Fruit fly (Drosophila melanogaster) whole organism, pupa: Measurements from ENCODE around the gene Pburs.

ENCODE experiments used
- CG10348 ChIP-seq: fragments of 200-800 bp; sonication (Bioruptor generic); IDR thresholded peaks from 2 replicates; pipeline ENCODE4 v1.3.6; 2022; ENCODE audit warnings: missing biosample characterization, missing genetic modification characterization
- CG12605 ChIP-seq: fragments of 200-800 bp; sonication (Bioruptor generic); IDR thresholded peaks from 2 replicates; pipeline ENCODE4 v1.3.6; 2022; ENCODE audit warnings: missing biosample characterization, missing genetic modification characterization
- CG13204 ChIP-seq: fragments of 200-800 bp; sonication (Bioruptor generic); optimal IDR thresholded peaks from 2 replicates; lab custom pipeline; 2018; ENCODE audit warnings: missing biosample characterization, mild to moderate bottlenecking, missing genetic modification characterization, moderate library complexity
- CG14655 ChIP-seq: fragments of 200-800 bp; sonication (Bioruptor generic); optimal IDR thresholded peaks from 3 replicates; lab custom pipeline; 2017; ENCODE audit warnings: mild to moderate bottlenecking, missing biosample characterization, missing genetic modification reagents, missing genetic modification characterization
- CG15710 ChIP-seq: fragments of 200-800 bp; sonication (Bioruptor generic); optimal IDR thresholded peaks from 2 replicates; lab custom pipeline; 2018; ENCODE audit warnings: missing biosample characterization, mild to moderate bottlenecking, missing genetic modification characterization, moderate library complexity
- CG17806 ChIP-seq: fragments of 200-800 bp; sonication (Bioruptor generic); optimal IDR thresholded peaks from 2 replicates; lab custom pipeline; 2018; ENCODE audit warnings: missing biosample characterization, mild to moderate bottlenecking, missing genetic modification characterization, moderate library complexity
- CG32121 ChIP-seq: fragments of 200-800 bp; sonication (Bioruptor generic); IDR thresholded peaks from 2 replicates; pipeline ENCODE4 v1.3.6; 2022; ENCODE audit warnings: missing biosample characterization, missing genetic modification characterization
- CG34367 ChIP-seq: fragments of 200-800 bp; sonication (Bioruptor generic); optimal IDR thresholded peaks from 2 replicates; lab custom pipeline; 2018; ENCODE audit warnings: missing biosample characterization, mild to moderate bottlenecking, missing genetic modification characterization
- CG4496 ChIP-seq: fragments of 200-800 bp; sonication (Bioruptor generic); IDR thresholded peaks from 3 replicates; pipeline ENCODE4 v1.3.6; 2022; ENCODE audit warnings: missing biosample characterization, missing genetic modification characterization
- CG8159 ChIP-seq: fragments of 200-800 bp; sonication (Bioruptor generic); optimal IDR thresholded peaks from 3 replicates; lab custom pipeline; 2018; ENCODE audit warnings: missing biosample characterization, mild to moderate bottlenecking, missing genetic modification characterization, moderate library complexity
- CG8301 ChIP-seq: fragments of 200-800 bp; sonication (Bioruptor generic); optimal IDR thresholded peaks from 2 replicates; lab custom pipeline; 2018; ENCODE audit warnings: missing biosample characterization, mild to moderate bottlenecking, missing genetic modification characterization
- CG9948 ChIP-seq: fragments of 200-800 bp; sonication (Bioruptor generic); optimal IDR thresholded peaks from 2 replicates; lab custom pipeline; 2018; ENCODE audit warnings: missing biosample characterization, mild to moderate bottlenecking, missing genetic modification characterization, moderate library complexity
- D1 ChIP-seq: fragments of 200-800 bp; sonication (Bioruptor generic); optimal IDR thresholded peaks from 2 replicates; lab custom pipeline; 2018; ENCODE audit warnings: missing biosample characterization, mild to moderate bottlenecking, missing genetic modification characterization, moderate library complexity
- EcR ChIP-seq: fragments of 200-800 bp; sonication (Bioruptor generic); optimal IDR thresholded peaks from 3 replicates; lab custom pipeline; 2019; ENCODE audit warnings: missing biosample characterization, missing genetic modification characterization, mild to moderate bottlenecking, moderate library complexity, missing genetic modification reagents
- Ets98B ChIP-seq: fragments of 200-800 bp; sonication (Bioruptor generic); IDR thresholded peaks from 2 replicates; pipeline ENCODE4 v1.3.6; 2022; ENCODE audit warnings: missing biosample characterization, missing genetic modification characterization
- Pif1A ChIP-seq: fragments of 200-800 bp; sonication (Bioruptor generic); optimal IDR thresholded peaks from 3 replicates; lab custom pipeline; 2016; ENCODE audit warnings: missing biosample characterization, missing genetic modification characterization
- Pif1B ChIP-seq: fragments of 200-800 bp; sonication (Bioruptor generic); optimal IDR thresholded peaks from 3 replicates; lab custom pipeline; 2016; ENCODE audit warnings: missing biosample characterization, missing genetic modification characterization
- Snoo ChIP-seq: fragments of 200-800 bp; sonication (Bioruptor generic); optimal IDR thresholded peaks from 3 replicates; lab custom pipeline; 2017; ENCODE audit warnings: missing biosample characterization, mild to moderate bottlenecking, missing genetic modification characterization, inconsistent platforms
- fd96Ca ChIP-seq: fragments of 200-800 bp; sonication (Bioruptor generic); IDR thresholded peaks from 3 replicates; pipeline ENCODE4 v1.3.6; 2022; ENCODE audit warnings: missing biosample characterization, missing genetic modification characterization
- gl ChIP-seq: fragments of 200-800 bp; sonication (Bioruptor generic); optimal IDR thresholded peaks from 2 replicates; lab custom pipeline; 2018; ENCODE audit warnings: missing biosample characterization, mild to moderate bottlenecking, missing genetic modification characterization
- rn ChIP-seq: fragments of 200-800 bp; sonication (Bioruptor generic); IDR thresholded peaks from 2 replicates; pipeline ENCODE4 v1.3.6; 2022; ENCODE audit warnings: missing biosample characterization, missing genetic modification characterization

Gene Pburs

dm6 chr2L:14417231-14417630 is at the start of gene Pburs:
Pburs (minus strand) TSS chr2L:14417331.
- TF ChIP-seq Ets98B (GFP tag; lab: Robert Waterston, UW) (no peak), CG9948 (tag; lab: Kevin White, UChicago) (no peak), CG15710 (no peak), CG14655 (GFP tag; lab: Kevin White, UChicago) (no peak)

- TF ChIP-seq Pif1A (GFP tag; lab: Kevin White, UChicago): peak; percentile 6
- TF ChIP-seq Ets98B (GFP tag; lab: Robert Waterston, UW): no peak
- TF ChIP-seq, all 21 proteins: peak for 1
Measured at dm6 chr2L:14464974-14465373, 47.8 kb upstream of the Pburs start.

DNA sequence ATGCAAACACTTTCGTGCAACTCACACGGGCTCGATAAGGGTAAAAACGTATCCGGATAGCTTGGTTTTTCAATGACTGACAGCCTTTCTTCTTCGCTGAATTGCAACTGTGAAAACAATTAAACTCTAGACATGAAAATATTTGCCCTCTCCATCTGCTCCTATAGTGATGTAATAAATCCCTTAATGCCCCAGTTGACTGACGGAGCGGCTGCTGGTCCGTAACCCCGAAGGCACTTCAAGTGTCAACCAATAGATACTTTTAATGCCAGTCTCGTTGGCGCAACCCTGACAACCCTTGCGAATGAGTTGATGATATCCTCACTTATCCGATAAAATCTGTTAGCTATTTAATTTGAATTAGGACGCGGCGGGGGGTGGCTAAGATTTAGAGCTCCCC is 47.2 kb upstream of the Pburs start:
- TF ChIP-seq CG17806 (tag; lab: Kevin White, UChicago) (no peak), CG34367 (tag; lab: Kevin White, UChicago) (no peak), CG15710 (no peak), CG4496 (GFP tag; lab: Robert Waterston, UW) (no peak), EcR (no peak), Pif1B (no peak), CG13204 (GFP tag; lab: Kevin White, UChicago) (no peak), rn (GFP tag; lab: Robert Waterston, UW) (no peak), gl (tag; lab: Kevin White, UChicago) (no peak), CG8159 (tag; lab: Kevin White, UChicago) (no peak), CG8301 (tag; lab: Kevin White, UChicago) (no peak), CG9948 (tag; lab: Kevin White, UChicago) (no peak), CG14655 (GFP tag; lab: Kevin White, UChicago) (no peak), CG10348 (no peak), Ets98B (GFP tag; lab: Robert Waterston, UW) (no peak), fd96Ca (GFP tag; lab: Robert Waterston, UW) (no peak)

- TF ChIP-seq EcR: no peak
- TF ChIP-seq Ets98B (GFP tag; lab: Robert Waterston, UW): no peak
- no peak for TF ChIP-seq CG12605
- TF ChIP-seq CG34367 (tag; lab: Kevin White, UChicago): no peak
- TF ChIP-seq Pif1A (GFP tag; lab: Kevin White, UChicago): peak; percentile 22
- TF ChIP-seq CG8159 (tag; lab: Kevin White, UChicago): no peak
Measured at dm6 chr2L:14462644-14463394, 45.7 kb upstream of the Pburs start.

DNA sequence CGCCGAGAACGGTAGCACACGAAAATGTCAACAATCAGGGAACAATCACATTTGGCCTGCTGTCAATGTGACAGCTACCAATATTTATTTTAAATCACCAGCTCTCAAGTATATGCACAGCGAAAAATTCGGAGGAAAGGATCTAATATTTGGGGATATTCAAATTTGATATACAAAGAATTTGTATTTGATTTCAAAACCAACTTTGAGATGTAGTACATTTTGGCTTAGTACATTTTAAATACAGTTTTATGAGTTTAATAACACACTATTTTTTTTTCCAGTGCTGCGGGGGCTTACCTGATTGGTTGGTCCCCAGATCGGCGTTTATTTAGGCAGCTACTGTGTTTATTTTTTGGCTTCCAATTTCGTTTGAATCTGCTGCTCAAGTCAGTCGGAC is 43.9 kb upstream of the Pburs start:
- TF ChIP-seq Pif1A (GFP tag; lab: Kevin White, UChicago): peak; percentile 6
- no peak for TF ChIP-seq CG4496 (GFP tag; lab: Robert Waterston, UW)
- TF ChIP-seq CG10348: no peak
- TF ChIP-seq Snoo (tag; lab: Kevin White, UChicago): peak; percentile 62
- TF ChIP-seq CG32121 (GFP tag; lab: Robert Waterston, UW): 0 out of 2 replicates have a peak, but pooled peaks have one; percentile 22
- TF ChIP-seq CG8159 (tag; lab: Kevin White, UChicago): peak; percentile 52
- peak; percentile 24 for TF ChIP-seq CG34367 (tag; lab: Kevin White, UChicago)
- peak; percentile 13 for TF ChIP-seq CG9948 (tag; lab: Kevin White, UChicago)
- no peak for TF ChIP-seq fd96Ca (GFP tag; lab: Robert Waterston, UW)
- TF ChIP-seq CG12605: no peak
- TF ChIP-seq EcR: no peak
- TF ChIP-seq CG8301 (tag; lab: Kevin White, UChicago): no peak
- TF ChIP-seq CG17806 (tag; lab: Kevin White, UChicago): peak; percentile 26
- TF ChIP-seq CG15710: peak; percentile 59
- TF ChIP-seq CG14655 (GFP tag; lab: Kevin White, UChicago): no peak
- no peak for TF ChIP-seq Ets98B (GFP tag; lab: Robert Waterston, UW)
- TF ChIP-seq gl (tag; lab: Kevin White, UChicago): no peak
- peak; percentile 56 for TF ChIP-seq Pif1B
- TF ChIP-seq CG13204 (GFP tag; lab: Kevin White, UChicago): no peak
- no peak for TF ChIP-seq rn (GFP tag; lab: Robert Waterston, UW)
- no peak for TF ChIP-seq D1

dm6 chr2L:14460029-14460363 is 42.9 kb upstream of the Pburs start:
- no peak for TF ChIP-seq CG9948 (tag; lab: Kevin White, UChicago)
- no peak for TF ChIP-seq CG32121 (GFP tag; lab: Robert Waterston, UW)
- TF ChIP-seq CG8301 (tag; lab: Kevin White, UChicago): no peak
- TF ChIP-seq CG8159 (tag; lab: Kevin White, UChicago): no peak
- TF ChIP-seq CG17806 (tag; lab: Kevin White, UChicago): no peak
- no peak for TF ChIP-seq D1
- TF ChIP-seq CG10348: no peak
- no peak for TF ChIP-seq EcR
- no peak for TF ChIP-seq CG34367 (tag; lab: Kevin White, UChicago)
- no peak for TF ChIP-seq rn (GFP tag; lab: Robert Waterston, UW)
- TF ChIP-seq, all 21 proteins: peak for 0
